Worm (Caenorhabditis elegans) whole organism, L2 larva: ENCODE results near the gene C27H5.12.

Experiments used
- alr-1 ChIP-seq: fragments of 150-350 bp; optimal IDR thresholded peaks from 2 replicates; lab custom pipeline; 2014; ENCODE audit warnings: missing biosample characterization, missing genetic modification characterization
- blmp-1 ChIP-seq: sonication (generic microtip); optimal IDR thresholded peaks from 2 replicates; lab custom pipeline; 2017; ENCODE audit warnings: missing genetic modification characterization, mild to moderate bottlenecking, missing compliant biosample characterization, antibody characterized with exemption, moderate library complexity; ENCODE audit not compliant: insufficient read depth
- ceh-16 ChIP-seq: fragments of 150-350 bp; optimal IDR thresholded peaks from 2 replicates; lab custom pipeline; 2014; ENCODE audit warnings: missing biosample characterization, missing genetic modification characterization
- nhr-237 ChIP-seq: fragments of 150-350 bp; optimal IDR thresholded peaks from 2 replicates; lab custom pipeline; 2014; ENCODE audit warnings: missing biosample characterization, missing genetic modification characterization

DNA sequence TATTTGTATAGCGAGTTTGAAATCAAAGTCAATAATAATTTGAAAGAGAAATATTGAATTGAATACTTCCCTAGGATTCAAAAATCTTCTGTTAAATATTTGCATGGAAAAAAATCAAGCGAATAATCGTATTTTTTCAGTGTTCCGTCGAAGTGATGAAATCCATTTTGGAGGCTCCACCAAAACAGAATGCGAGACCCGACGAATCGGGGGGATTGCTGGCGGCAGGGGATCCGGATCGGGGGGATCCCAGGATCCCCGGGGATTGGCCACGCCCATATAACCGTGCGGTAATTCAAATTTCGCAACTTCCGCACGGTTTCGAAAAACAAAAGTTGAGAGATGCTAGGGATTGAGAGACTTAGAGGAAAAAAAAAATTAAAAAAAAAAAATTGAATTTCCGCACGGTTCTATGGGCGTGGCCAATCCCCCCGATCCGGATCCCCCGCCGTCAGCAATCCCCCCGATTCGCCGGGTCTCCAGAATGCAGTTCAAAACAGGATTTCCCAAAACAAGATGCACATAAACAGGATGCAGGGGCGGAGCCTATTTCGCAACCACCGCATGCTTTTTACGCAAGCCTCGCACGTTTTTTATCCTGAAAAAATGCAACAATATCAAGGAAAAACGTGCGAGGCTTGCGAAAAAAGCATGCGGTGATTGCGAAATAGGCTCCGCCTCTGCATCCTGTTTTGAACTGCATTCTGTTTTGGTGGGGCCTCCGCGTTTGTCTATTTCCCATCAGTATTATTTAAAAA is 38.6 kb downstream of the C27H5.12 start, which contains the start of gene F10E7.11:
- TF ChIP-seq blmp-1 (tag; lab: Kevin White, UChicago), result no peak
- TF ChIP-seq alr-1 (tag; lab: Kevin White, UChicago), result no peak
- TF ChIP-seq ceh-16 (tag; lab: Kevin White, UChicago), result no peak
- TF ChIP-seq nhr-237 (tag; lab: Kevin White, UChicago), result no peak
